Fruit fly (Drosophila melanogaster): Measurements from ENCODE around the gene MKP-4.

MKP-4 gene

DNA sequence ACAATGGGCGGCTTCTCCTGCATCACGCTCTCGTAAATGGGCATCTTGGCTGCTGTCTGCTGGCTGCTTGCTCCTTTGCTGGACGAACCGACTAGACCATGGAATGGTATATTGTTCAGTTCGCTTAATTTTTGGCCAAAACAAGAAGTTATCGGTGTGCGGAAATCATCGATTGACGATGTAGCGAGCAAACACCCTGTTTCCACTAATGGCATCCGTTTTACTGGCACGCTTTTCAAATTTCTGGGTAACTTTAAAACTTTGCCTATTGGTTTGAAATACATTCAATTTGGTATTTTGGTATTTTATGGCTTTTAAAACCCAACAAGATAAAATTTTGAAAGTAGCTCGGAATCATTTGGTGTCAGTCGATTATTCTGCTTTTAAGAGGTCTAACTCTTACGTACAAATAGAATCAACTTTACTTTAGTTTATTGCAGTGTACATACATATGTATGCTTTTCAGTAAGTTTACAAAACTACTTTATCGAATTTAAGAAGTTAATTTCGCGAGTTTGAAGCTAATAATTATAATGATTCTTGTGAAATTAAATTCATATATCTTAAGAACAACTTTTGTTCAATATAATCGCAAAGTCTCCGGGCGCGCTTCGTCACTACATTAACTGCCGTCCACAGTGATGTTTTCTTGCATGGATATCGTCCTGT is 23.1 kb downstream of the MKP-4 start, which contains the start of gene Arp10:
TSS of gene Arp10 (minus strand) at position 304 of the 669 bp plus-strand sequence.
- no peak for TF ChIP-seq insv (optimal IDR thresholded peaks at IDR 0.05)
- no peak for TF ChIP-seq h (optimal IDR thresholded peaks at IDR 0.05)
- TF ChIP-seq psq (optimal IDR thresholded peaks at IDR 0.05) = no peak
- TF ChIP-seq Myc (optimal IDR thresholded peaks at IDR 0.05) = no peak
- no peak for TF ChIP-seq ttk (optimal IDR thresholded peaks at IDR 0.05)
- TF ChIP-seq Sin3A (optimal IDR thresholded peaks at IDR 0.05) = no peak

DNA sequence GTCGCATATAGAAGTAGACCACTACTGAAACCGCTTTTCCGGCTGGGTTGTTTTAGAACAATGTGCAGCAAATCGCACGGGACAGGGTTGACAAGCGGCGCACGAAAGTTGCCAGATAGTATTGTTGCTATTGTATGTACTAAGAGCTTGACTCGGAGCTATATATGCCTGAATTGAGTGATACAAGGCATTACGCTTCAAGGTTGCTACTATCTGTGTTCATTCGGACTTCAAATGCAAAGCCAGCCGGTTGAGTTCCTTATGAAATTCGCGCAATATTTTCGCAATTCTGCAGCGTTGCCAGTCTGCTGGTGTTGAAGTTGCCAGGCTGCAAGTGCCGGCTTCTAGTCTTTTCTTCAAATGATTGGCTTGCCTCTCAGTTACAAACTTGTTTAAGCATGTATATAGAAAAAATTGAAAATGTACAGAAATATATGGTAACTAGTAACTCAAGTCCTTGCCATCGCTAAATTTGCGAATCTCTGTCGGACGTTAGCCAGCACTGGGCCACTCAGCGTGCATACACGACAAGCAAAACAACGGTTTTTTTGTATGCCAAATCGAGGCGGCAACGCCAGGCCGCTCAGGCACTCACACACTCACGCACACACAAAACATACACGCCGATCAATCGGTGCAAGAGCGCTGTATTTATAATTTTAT is 29.0 kb downstream of the MKP-4 start, which contains the start of the genes Ranbp21 and Elys:
TSS of gene Ranbp21 (minus strand) at position 513 of the 663 bp plus-strand sequence.
TSS of gene Elys (plus strand) at position 549 of the 663 bp plus-strand sequence.
- no peak for TF ChIP-seq Myc (optimal IDR thresholded peaks at IDR 0.05)

DNA sequence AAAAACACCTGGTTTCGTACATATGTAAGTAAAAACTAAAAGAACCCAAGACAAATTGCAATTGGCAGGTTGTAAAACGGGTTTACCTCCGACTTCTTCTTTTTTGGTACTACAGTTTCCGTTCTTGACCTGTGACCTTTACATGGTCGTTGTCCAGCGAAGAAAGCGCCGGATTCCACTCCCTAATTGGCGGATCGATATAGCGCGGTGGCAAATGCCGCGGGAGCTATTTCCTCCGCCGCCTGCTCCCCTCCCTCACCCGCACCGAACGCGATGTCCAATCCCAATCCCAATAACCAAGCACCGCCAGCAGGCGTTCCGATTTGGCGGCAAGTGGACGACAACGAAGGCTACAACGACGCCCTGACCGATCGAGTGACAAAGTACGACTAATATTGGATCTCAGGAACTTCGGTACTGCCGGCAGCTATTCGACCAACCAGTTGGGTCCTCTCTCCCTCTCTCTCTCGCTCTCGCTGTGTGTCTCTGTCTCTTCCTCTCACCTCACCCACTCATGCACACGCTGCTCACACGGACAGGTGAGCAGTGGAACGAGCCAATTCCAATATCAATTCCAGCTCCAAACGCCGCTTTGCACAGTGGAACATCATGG is 39.8 kb downstream of the MKP-4 start:
- TF ChIP-seq Sin3A (optimal IDR thresholded peaks at IDR 0.05) (no peak), ttk (optimal IDR thresholded peaks at IDR 0.05) (no peak), h (optimal IDR thresholded peaks at IDR 0.05) (no peak), Myc (optimal IDR thresholded peaks at IDR 0.05) (no peak), insv (optimal IDR thresholded peaks at IDR 0.05) (no peak), psq (optimal IDR thresholded peaks at IDR 0.05) (no peak)

DNA sequence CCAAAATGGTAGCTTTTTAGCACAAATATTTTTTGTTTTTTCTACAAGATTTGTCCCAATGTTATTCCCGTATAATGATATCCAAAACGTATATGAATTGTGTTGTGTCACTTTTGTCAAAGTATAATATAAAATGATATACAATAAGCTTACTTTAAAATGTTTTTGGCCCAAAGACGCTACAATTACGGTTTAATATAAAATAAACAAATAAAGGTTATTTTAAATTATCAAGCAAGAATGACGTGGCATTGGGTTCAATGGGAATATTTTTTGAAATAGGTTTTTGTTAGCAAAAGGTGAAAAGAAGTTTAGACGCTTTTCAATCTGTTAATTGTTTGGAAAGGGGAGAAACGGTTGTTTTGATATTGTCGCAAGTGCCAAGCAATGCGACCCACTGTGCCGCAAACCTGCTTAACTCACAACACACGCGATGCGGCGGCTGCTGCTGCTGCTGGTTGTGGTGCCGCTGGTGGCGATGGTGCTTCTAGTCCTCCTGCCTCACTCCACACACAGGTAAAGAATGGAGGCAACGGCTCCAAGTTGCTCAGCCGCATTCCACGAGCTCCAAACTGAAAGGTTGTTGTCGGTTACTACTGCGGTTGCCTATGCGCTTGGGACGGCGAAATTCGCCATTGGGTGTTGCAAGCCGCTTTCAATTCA is 40.4 kb downstream of the MKP-4 start:
- TF ChIP-seq insv (optimal IDR thresholded peaks at IDR 0.05) (no peak), Sin3A (optimal IDR thresholded peaks at IDR 0.05) (no peak), psq (optimal IDR thresholded peaks at IDR 0.05) (no peak), ttk (optimal IDR thresholded peaks at IDR 0.05) (no peak), h (optimal IDR thresholded peaks at IDR 0.05) (no peak), Myc (optimal IDR thresholded peaks at IDR 0.05) (no peak)

DNA sequence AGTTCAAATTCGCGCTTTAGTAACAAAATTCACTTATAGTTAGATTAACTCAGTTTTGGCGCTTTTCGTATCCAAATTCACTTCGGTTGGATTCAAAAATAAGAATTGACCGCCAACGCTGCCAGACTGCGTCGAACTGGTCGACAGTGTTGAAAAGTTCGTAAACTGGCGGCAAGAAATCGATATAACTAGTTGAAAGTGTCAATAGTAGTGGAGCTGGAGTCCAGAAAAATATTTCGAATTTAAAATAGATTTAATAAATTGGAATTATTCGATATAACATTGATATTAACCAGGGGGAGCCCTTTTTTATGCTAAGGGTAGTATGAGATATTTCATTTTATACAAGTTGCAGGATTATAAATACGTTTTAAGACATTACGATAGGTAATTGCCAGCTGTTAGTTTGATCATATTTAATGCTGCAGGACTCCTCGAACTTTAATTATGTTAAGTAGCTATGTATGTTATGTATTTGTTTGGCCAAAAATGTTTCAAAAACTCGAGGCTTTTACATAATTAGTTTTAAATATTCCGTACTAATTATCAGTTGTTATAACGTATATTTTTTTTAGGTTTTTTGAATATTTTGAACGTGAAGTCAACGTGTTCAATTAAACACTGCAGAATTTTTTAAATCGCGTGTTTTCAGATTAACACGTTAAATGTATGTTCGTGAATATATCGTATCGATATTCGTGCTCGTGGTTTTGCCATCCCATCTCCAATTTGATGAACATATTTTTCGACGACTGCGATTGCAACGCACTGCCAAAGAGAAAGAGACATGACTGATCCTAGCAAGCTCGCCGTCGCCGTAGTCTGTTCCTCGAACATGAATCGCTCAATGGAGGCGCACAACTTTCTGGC is 41.2 kb downstream of the MKP-4 start, which contains the start of the genes CG14223 and Ssu72:
TSS of gene CG14223 (minus strand) at position 113 of the 870 bp plus-strand sequence.
TSS of gene Ssu72 (plus strand) at position 703 of the 870 bp plus-strand sequence.
- no peak for TF ChIP-seq Myc (optimal IDR thresholded peaks at IDR 0.05)
- no peak for TF ChIP-seq ttk (optimal IDR thresholded peaks at IDR 0.05)
- TF ChIP-seq psq (optimal IDR thresholded peaks at IDR 0.05) = no peak
- TF ChIP-seq h (optimal IDR thresholded peaks at IDR 0.05) = no peak
- no peak for TF ChIP-seq Sin3A (optimal IDR thresholded peaks at IDR 0.05)
- no peak for TF ChIP-seq insv (optimal IDR thresholded peaks at IDR 0.05)

DNA sequence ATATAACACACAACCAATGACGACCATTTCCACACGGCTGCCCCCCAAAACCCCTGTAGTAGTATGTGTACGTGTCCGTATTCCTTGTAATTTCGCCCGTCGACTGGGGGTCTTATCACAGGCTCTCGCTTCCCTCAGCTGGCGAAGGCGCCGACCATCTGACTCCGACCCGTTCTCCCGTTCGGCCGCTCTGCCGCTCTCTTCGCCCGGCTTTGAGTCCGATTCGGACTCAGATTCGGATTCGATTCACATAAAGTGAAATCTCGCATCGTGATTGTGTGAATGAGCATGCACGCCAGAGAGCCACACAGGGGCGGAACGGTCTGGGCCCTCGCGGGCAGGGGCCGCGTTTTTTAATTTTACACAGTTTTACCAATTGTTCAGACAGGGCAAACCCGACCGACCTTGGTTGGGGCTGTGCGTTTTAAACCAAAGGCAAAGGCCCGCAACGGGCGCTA is 42.8 kb downstream of the MKP-4 start:
- TF ChIP-seq insv (optimal IDR thresholded peaks at IDR 0.05) = no peak
- TF ChIP-seq h (optimal IDR thresholded peaks at IDR 0.05) = no peak
- TF ChIP-seq Myc (optimal IDR thresholded peaks at IDR 0.05) = no peak
- no peak for TF ChIP-seq Sin3A (optimal IDR thresholded peaks at IDR 0.05)
- no peak for TF ChIP-seq ttk (optimal IDR thresholded peaks at IDR 0.05)
- TF ChIP-seq psq (optimal IDR thresholded peaks at IDR 0.05) = no peak

DNA sequence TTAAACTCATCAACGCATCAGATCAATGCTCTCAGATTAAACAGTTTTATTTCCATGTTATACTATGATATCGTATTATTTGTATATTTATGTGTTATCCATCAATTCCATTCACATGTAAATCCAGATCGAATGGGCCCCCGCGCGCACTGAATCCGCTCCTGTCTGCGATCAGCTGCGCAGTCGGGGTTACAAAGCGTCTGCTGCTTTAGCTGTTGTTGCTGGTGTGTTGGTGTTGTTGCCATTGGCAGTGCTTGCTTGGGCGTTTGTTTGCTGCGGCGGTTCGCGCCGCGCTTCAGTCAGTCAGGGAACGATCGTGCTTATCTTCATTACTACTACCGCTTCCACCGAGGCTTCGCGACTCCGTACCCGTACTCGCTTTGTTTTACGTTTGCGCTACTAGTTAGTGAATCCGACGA is 44.1 kb downstream of the MKP-4 start, which contains the start of gene Zw:
TSS of gene Zw (plus strand) at position 262 of the 419 bp plus-strand sequence.
- TF ChIP-seq psq (optimal IDR thresholded peaks at IDR 0.05) = no peak
- TF ChIP-seq ttk (optimal IDR thresholded peaks at IDR 0.05) = no peak
- no peak for TF ChIP-seq Sin3A (optimal IDR thresholded peaks at IDR 0.05)
- no peak for TF ChIP-seq insv (optimal IDR thresholded peaks at IDR 0.05)
- no peak for TF ChIP-seq Myc (optimal IDR thresholded peaks at IDR 0.05)
- no peak for TF ChIP-seq h (optimal IDR thresholded peaks at IDR 0.05)

DNA sequence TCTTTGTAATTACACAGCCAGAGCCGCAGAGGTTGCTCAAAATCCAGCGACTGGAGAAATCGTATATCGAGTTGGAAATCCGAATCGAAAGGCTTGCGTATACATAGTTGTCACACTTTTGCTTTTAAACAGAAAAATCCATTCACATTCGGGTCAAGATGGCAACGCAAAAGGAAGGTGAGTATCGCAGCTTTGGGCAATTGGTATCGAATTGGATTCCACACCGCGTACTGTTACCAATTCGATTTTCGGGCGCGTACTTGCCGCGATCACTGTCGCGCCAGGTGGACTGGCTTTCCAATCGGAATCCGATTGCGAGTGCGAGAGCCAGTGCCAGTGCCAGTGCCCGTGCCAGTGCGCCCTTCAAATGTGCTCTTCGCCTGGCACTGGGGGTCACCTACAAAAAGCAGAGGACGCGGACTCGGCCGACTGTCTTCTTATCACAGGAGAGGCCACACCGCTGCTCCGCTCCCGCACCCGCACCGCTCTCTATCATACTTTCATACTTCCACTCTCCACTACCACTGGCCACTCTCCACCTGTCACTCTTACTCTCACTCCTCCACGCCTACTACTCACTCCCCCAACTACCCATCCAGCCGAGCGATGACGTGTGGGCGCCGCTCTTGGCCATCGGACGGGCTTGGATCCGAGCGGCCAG is 44.7 kb downstream of the MKP-4 start:
- TF ChIP-seq ttk (optimal IDR thresholded peaks at IDR 0.05) (no peak), insv (optimal IDR thresholded peaks at IDR 0.05) (no peak), psq (optimal IDR thresholded peaks at IDR 0.05) (no peak), Myc (optimal IDR thresholded peaks at IDR 0.05) (no peak), h (optimal IDR thresholded peaks at IDR 0.05) (no peak), Sin3A (optimal IDR thresholded peaks at IDR 0.05) (no peak)

DNA sequence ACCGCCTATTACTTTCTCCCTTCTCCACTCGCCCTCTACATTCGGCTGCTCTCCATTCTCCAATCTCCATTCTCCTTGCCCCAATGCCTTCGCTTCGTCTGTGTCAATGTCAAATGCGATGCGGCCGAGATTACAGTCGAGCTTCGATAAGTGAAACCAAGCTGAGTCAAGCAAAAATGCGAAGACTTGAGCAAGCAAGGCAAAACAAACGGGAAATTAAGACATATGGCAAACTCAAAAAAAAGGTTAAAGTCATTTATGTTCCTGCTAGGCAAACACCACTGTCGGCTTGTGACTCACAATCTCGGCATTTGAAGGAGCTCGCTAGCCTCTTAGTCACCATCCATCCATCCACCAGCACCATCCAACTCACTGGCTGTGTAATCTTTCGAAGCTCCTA is 45.5 kb downstream of the MKP-4 start:
- TF ChIP-seq insv (optimal IDR thresholded peaks at IDR 0.05) (no peak), Sin3A (optimal IDR thresholded peaks at IDR 0.05) (no peak), Myc (optimal IDR thresholded peaks at IDR 0.05) (no peak), psq (optimal IDR thresholded peaks at IDR 0.05) (no peak), ttk (optimal IDR thresholded peaks at IDR 0.05) (no peak), h (optimal IDR thresholded peaks at IDR 0.05) (no peak)
